Fruit fly (Drosophila melanogaster): ENCODE results near the gene CG31360.

Gene CG31360

DNA sequence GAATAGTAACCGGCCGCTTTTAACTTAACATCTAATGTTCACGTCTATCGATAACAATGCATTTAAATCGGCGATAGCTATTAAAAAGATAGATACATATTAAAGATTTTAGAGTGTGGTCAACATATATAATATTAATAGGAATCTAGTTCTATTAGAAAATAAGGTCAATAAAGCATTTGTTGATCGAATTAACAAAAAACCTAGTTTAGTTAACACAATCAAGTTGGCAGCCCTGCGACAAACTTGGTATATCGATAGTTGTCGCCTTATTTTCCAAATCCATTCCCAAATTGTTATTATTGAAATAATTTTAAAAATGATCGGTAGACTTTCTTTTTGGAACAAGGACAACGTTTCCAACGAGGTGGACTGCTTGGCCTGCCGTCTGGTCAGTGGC lies at the start of gene CG31360, which contains the start of gene CG31251:
Gene CG31360, plus strand, starts transcription at position 244 of the 400 bp plus-strand sequence.
Gene CG31251, minus strand, starts transcription at position 62 of the 400 bp plus-strand sequence.
- TF ChIP-seq noc (tag; optimal IDR thresholded peaks at IDR 0.05): no peak

DNA sequence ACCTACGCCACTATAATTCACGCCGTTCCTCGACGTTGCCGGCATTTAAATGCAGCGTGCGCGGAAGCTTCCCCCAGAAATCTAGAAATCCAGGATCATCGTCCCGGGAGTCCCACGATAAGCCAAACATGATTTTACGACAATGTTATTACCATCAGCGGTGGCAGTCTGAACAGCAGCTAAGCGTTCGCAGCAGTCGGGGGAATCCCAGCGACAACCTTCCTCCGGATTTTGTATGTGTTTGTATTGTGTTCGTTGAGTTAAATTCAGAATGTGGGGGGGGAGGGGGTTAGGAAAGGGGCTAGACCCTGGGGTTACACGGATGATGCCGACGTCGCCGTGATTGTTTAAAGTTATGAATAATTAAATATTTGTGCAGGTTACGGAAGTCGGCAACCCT lies 40.9 kb upstream of the CG31360 start:
- no peak for TF ChIP-seq noc (tag; optimal IDR thresholded peaks at IDR 0.05)

DNA sequence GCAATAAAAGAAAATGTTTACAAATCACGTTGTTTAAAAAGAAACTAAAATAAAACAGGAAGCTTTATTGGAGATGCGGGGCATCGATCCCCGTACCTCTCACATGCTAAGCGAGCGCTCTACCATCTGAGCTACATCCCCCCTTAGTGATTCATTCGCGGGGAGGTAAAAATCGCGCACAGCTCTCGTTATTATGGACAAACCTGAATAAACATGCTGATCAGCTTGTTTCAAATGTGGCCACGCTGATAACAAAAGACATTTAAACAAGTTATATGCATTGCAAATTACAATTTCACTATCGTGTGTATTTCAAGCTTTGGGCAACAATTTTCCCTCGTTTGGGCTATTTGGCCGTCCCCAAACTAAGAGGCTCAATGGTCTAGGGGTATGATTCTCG lies 39.7 kb upstream of the CG31360 start:
- no peak for TF ChIP-seq noc (tag; optimal IDR thresholded peaks at IDR 0.05)

DNA sequence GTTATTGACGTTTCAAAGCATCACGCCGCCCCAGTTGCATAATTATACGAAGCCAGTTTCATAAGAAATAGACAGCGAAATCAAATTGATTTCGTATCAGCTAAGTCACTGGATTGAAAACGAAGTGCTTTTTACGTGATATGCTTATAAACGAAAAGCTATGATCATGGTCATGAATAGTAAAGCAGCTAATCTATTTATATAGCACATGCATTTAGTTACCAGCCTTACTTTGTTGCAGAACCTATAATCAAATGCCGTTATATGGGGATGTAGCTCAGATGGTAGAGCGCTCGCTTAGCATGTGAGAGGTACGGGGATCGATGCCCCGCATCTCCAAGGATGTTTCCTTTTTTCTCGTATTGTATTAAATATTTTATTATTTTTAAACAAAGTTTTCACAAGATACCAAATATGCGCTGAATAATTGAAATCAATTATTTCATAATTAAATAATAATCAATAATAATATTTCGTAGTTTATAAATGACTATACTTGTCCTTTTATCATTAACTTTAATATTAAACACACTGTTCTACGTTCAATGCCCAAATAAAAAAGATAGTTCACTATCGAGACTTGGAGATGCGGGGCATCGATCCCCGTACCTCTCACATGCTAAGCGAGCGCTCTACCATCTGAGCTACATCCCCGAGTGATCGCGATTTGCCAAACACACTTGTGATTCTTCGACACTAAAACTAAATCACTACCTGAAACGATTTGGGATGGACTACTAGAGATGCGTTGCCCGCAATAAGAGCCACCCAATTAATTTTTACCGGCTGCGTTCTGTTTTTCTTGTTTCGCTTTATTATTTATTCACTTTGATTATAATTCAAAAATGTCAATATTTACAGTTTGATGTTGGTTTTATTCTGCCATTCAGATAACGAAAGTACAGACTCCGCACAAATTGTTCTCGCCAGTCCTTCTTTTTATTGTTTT lies 38.5 kb upstream of the CG31360 start:
- TF ChIP-seq noc (tag; optimal IDR thresholded peaks at IDR 0.05): no peak

DNA sequence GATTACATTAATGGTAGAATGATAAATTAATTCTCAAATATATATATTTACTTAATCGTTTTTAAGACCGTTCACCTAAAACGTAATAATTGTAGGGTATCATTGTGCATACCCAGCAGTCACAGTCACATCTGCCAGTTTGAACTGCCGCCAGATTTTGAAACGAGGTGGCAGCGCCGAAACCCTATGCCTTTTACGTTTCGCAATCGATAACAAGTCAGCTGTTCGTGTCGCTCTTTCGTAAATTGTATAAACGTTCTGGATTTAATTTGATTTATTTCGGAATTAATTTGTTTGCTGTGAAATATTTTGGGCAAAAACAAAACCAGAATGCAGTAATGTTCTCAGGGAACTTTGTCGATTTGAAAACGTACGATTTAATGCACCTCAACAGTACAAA lies 37.5 kb upstream of the CG31360 start, which contains the start of gene CG14322:
Gene CG14322, plus strand, starts transcription at position 236 of the 400 bp plus-strand sequence.
- TF ChIP-seq noc (tag; optimal IDR thresholded peaks at IDR 0.05): no peak

DNA sequence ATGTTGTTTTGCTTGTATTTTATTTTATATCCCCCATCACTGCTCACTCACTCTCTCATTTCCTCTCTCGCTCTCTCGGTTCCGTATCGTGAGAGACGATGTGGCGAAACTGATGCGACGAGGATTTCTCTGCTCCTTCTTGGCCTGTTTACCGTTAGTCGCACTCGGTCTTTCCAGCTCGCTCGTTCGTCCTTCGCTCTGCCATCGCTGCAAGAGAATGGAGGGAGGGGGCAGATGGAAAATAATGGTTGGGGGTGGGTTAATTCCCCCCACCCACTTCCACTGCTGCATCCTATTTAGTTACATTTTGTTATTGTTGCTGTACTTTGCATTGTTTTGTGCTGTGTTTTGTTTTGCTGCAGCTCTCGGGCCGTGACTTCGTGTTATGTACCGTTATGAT lies 31.0 kb upstream of the CG31360 start:
- no peak for TF ChIP-seq noc (tag; optimal IDR thresholded peaks at IDR 0.05)

DNA sequence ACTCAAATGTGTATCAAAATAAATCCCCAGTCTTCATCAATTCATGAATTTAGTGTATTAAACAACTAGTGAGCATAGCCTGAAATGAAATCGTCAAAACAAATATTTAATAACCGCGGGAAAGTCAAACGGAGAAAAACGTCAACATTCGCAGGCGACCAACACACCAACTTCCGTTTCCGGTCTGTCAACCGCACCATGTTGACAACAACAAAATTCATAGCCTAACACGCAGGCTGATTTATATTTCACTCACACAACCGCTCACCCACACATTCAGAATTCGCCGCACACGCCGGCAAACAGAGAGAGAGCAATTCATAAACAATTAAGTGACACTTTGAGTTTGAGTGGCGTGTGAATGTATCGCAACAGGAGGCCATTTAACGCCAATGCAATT lies 29.9 kb upstream of the CG31360 start:
- no peak for TF ChIP-seq noc (tag; optimal IDR thresholded peaks at IDR 0.05)

DNA sequence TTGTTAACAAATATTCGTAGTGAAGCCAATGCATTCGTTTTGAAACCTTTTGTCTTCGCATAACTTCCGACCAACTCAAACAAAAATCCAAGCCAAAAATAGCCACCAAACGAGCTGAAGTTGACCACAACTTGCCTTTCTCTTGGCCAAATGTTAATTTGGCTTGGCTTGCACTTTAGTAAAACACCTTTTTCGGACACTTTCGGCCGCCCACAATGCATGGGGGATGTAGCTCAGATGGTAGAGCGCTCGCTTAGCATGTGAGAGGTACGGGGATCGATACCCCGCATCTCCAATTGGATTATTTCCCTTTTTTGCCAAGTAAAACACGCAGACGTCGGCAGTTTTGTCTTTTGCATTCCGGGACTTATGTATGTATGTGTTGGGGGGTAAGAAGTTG lies 28.0 kb upstream of the CG31360 start:
- no peak for TF ChIP-seq noc (tag; optimal IDR thresholded peaks at IDR 0.05)

DNA sequence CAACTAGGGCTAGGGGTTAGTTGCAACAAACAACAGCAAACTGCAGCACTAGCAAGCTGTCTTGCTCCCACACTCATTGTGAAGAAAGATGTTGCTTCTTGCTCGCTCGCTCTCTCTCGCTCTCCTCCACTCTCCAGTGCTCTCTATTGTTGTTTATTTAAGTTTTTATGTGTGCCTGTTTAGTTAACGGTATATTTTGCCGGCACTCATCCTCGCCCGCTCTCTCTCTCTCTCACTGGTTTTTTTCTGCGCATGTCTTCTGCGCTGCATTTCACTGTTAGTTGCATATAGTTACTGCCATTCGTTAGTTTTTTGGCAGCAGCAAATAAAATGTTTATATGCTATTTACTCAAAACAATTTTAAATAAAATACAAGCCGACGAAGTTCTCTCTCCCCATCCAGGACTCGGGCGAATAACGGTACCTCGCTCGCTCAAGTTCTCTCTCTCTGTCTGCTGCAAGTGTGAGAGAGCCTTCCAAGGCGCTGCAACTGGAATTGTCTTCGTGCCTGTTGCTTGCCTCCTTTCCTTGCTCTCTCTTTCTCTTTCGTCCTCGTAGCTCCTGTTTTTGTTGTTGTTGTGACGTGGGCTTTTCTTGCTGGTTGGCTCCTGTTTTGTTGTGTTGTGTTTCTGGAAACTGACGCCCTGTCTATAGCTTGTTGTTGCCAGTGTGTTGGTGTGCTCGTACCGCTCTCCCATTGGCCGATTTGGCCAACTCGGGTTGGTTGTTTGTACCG lies 18.7 kb upstream of the CG31360 start:
- TF ChIP-seq noc (tag; optimal IDR thresholded peaks at IDR 0.05): no peak

DNA sequence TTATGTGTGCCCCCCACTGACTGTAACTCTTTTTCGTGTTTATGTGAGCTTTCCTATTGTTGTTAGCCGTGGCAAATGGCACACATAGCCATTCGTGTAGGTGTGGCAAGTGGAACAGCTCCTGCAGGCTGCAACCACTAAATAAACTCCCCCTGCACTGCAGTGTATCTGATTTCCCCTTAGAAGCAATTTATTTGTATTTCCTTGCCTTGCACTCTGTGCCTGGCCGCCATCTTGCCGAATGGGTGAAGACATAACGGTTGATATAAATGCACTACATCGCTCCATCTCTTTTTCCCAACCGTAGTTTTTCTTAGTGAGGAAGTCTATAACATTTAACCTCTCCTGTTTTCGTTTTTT lies 18.1 kb upstream of the CG31360 start:
- no peak for TF ChIP-seq noc (tag; optimal IDR thresholded peaks at IDR 0.05)

DNA sequence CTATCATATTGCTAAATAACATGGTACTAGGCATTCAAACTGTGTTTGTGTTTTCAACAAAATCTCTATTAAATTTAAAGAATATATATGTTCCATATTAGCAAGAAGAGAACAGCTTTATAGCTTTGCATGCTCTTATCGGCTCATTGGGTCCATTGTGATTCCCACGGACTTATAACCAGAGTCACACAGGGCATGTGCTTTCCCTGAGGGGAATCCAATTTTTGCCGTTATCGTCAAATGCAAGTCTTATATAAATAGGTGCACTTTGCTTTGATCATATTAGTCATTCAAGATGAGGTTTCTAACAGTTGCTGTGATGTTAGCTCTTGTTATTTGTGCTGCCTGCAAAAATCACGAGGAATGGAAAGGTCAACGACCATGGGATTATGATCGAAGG lies 17.6 kb upstream of the CG31360 start, which contains the start of gene CG45045:
Gene CG45045, plus strand, starts transcription at position 294 of the 400 bp plus-strand sequence.
- no peak for TF ChIP-seq noc (tag; optimal IDR thresholded peaks at IDR 0.05)

DNA sequence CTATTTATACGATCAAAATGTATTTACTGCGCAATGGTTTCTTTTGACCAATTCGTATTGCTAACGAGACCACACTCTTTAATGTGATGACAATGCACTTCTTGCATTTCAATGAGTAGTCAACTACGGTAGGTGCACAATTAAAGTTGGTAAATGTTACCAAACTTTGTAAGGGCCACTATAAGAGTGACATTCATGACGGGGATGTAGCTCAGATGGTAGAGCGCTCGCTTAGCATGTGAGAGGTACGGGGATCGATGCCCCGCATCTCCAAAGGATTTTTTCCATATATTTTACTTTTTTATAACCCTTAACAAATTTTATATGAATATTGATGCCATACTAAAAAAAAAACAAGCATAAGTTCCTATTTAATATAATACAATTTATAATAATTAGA lies 16.9 kb upstream of the CG31360 start:
- TF ChIP-seq noc (tag; optimal IDR thresholded peaks at IDR 0.05): no peak

DNA sequence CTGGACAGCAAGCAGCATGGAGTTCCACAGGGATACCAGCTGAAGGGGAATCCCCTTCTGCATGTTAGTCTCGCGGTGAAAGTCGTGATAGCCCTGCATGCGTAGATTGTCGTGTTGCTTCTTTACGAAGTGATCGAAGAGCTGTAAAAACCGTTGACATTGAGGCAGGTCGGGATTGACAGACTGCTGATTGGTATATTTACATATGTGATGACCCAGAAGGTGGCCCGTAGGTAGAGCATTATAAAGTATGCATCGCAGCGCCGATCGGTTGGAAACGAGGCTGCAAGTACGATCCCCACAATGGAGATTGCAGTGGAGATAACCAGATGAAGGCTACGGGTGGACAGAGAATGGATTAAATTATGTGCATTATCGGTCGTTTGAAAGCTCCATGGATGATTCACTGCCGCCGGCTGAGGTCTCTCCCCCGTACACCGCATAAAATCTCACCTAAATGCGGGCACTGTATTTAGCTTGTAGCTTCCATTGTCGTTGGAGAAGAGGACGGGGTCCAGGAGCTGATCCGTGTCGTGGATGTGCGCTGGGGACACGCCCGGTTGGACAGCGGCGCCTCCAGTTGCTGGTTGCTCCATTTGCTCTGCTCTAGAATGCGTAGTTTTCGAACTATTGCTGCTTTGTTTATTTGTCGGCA lies 14.6 kb upstream of the CG31360 start:
- no peak for TF ChIP-seq noc (tag; optimal IDR thresholded peaks at IDR 0.05)

DNA sequence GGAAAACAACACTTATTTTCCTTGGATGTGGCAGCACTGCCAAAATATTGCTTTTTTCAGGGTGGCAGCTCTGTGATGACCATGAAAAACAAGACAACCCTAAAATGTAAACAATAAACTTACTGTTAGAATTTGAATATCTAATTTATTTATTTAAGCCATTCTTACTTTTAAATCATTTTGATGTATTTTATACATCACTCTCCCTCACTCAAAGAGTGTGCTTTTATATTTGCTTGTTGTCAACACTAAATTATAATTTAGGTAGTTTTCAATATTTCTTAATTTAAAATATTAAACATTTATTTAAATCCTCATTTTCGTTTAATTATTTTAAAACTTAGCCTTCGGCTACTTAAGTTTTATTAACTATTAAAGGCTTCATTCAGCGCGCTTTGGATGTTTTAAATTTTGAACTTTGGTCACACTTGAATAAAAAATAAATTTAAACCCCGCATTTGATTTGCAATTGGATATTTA lies 14.0 kb upstream of the CG31360 start, which contains the start of the genes CG7523 and Mps1:
Gene CG7523, minus strand, starts transcription at position 39 of the 480 bp plus-strand sequence.
Gene Mps1, plus strand, starts transcription at position 415 of the 480 bp plus-strand sequence.
- TF ChIP-seq noc (tag; optimal IDR thresholded peaks at IDR 0.05): no peak

DNA sequence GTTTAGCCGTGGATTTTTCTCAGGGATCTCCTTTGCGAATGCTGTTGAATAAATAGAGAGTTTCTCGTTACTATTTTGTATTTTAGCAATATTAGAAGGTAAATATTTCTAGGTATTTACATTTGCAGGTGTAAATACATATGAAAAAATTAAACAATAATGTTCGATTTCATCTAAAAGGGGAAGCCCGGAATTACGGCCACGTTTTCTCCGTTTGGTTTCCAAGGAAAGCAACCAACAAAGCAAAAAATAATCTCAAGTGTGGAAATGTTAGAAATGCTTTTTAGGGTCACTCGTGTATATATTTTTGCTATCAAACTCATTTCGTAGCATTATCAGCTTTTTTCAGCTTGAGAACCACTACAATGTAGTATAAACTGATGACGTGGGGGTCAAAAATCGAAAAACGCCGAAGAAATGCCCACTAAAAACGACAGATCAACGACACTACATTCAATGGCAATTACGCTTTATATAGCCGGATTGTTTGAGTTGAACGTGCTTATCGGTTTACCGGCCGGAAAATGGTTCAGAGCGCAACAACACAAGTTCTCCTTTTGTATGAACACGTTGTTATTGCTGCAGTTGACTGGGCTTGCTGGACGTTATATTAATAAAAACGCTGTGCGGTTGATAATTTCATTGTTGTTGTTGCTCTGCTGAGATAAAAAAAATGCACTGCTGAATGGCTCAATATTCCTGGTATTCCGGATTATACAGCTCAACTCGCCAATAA lies 6.6 kb upstream of the CG31360 start:
- no peak for TF ChIP-seq noc (tag; optimal IDR thresholded peaks at IDR 0.05)

Data from whole organism, larva.